Fruit fly (Drosophila melanogaster) whole organism, embryonic: Measurements from ENCODE around the gene CG17855.

Experiments used
- Antp ChIP-seq: fragments of 200-800 bp; sonication (Bioruptor generic); optimal IDR thresholded peaks from 3 replicates; lab custom pipeline; 2016; ENCODE audit warnings: missing biosample characterization, missing genetic modification characterization
- Atf6 ChIP-seq: fragments of 200-800 bp; sonication (Bioruptor generic); IDR thresholded peaks from 2 replicates; pipeline ENCODE4 v1.3.6; 2022; ENCODE audit warnings: missing biosample characterization, missing genetic modification characterization
- Bgb ChIP-seq: fragments of 200-800 bp; sonication (Bioruptor generic); IDR thresholded peaks from 2 replicates; pipeline ENCODE4 v1.3.6; 2022; ENCODE audit warnings: missing biosample characterization, missing genetic modification characterization; ENCODE audit not compliant: partially characterized antibody
- BtbVII ChIP-seq: fragments of 200-800 bp; sonication (Bioruptor generic); optimal IDR thresholded peaks from 3 replicates; lab custom pipeline; 2017; ENCODE audit warnings: missing biosample characterization, mild to moderate bottlenecking, missing genetic modification characterization
- CG10979 ChIP-seq: fragments of 200-800 bp; sonication (Bioruptor generic); optimal IDR thresholded peaks from 2 replicates; lab custom pipeline; 2018; ENCODE audit warnings: missing biosample characterization, mild to moderate bottlenecking, missing genetic modification characterization, moderate library complexity
- CG11456 ChIP-seq: fragments of 200-800 bp; sonication (Bioruptor generic); IDR thresholded peaks from 3 replicates; pipeline ENCODE4 v1.3.6; 2022; ENCODE audit warnings: missing biosample characterization, missing genetic modification characterization
- CG12744 ChIP-seq: fragments of 200-800 bp; sonication (Bioruptor generic); optimal IDR thresholded peaks from 2 replicates; lab custom pipeline; 2016; ENCODE audit warnings: missing biosample characterization, missing genetic modification characterization
- CG13424 ChIP-seq: fragments of 200-800 bp; sonication (Bioruptor generic); optimal IDR thresholded peaks from 2 replicates; lab custom pipeline; 2019; ENCODE audit warnings: missing biosample characterization, mild to moderate bottlenecking, missing genetic modification characterization, moderate library complexity
- CG15479 ChIP-seq: fragments of 200-800 bp; sonication (Bioruptor generic); optimal IDR thresholded peaks from 3 replicates; lab custom pipeline; 2019; ENCODE audit warnings: missing biosample characterization, mild to moderate bottlenecking, missing genetic modification characterization, moderate library complexity
- CG1602 ChIP-seq: fragments of 200-800 bp; sonication (Bioruptor generic); optimal IDR thresholded peaks from 3 replicates; lab custom pipeline; 2016; ENCODE audit warnings: missing biosample characterization, missing genetic modification characterization
- CG17802 ChIP-seq: fragments of 200-800 bp; sonication (Bioruptor generic); optimal IDR thresholded peaks from 2 replicates; lab custom pipeline; 2018; ENCODE audit warnings: missing biosample characterization, mild to moderate bottlenecking, missing genetic modification characterization, moderate library complexity
- CG2129 ChIP-seq: fragments of 200-800 bp; sonication (Bioruptor generic); IDR thresholded peaks from 2 replicates; pipeline ENCODE4 v1.3.6; 2022; ENCODE audit warnings: missing biosample characterization, missing genetic modification characterization; ENCODE audit not compliant: partially characterized antibody
- CG2199 ChIP-seq: fragments of 200-800 bp; sonication (Bioruptor generic); IDR thresholded peaks from 3 replicates; pipeline ENCODE4 v1.3.6; 2022; ENCODE audit warnings: missing biosample characterization, missing genetic modification characterization
- CG34422 ChIP-seq: fragments of 200-800 bp; sonication (Bioruptor generic); IDR thresholded peaks from 3 replicates; pipeline ENCODE4 v1.3.6; 2022; ENCODE audit warnings: missing biosample characterization, missing genetic modification characterization
- CG3838 ChIP-seq: fragments of 200-800 bp; sonication (Bioruptor generic); optimal IDR thresholded peaks from 3 replicates; lab custom pipeline; 2016; ENCODE audit warnings: missing biosample characterization, missing genetic modification characterization
- CG43689 ChIP-seq: fragments of 200-800 bp; sonication (Bioruptor generic); IDR thresholded peaks from 2 replicates; pipeline ENCODE4 v1.3.6; 2022; ENCODE audit warnings: missing biosample characterization, missing genetic modification characterization
- CG4820 ChIP-seq: fragments of 200-800 bp; sonication (Bioruptor generic); optimal IDR thresholded peaks from 3 replicates; lab custom pipeline; 2016; ENCODE audit warnings: missing biosample characterization, missing genetic modification characterization
- CG4854 ChIP-seq: fragments of 200-800 bp; sonication (Bioruptor generic); optimal IDR thresholded peaks from 2 replicates; lab custom pipeline; 2016; ENCODE audit warnings: missing biosample characterization, missing genetic modification characterization, inconsistent platforms
- CG5953 ChIP-seq: fragments of 200-800 bp; sonication (Bioruptor generic); IDR thresholded peaks from 2 replicates; pipeline ENCODE4 v1.3.6; 2022; ENCODE audit warnings: missing biosample characterization, missing genetic modification characterization
- CG6272 ChIP-seq: fragments of 200-800 bp; sonication (Bioruptor generic); IDR thresholded peaks from 2 replicates; pipeline ENCODE4 v1.3.6; 2022; ENCODE audit warnings: missing biosample characterization, missing genetic modification characterization
- CG9215 ChIP-seq: fragments of 200-800 bp; sonication (Bioruptor generic); IDR thresholded peaks from 2 replicates; pipeline ENCODE4 v1.3.6; 2022; ENCODE audit warnings: missing biosample characterization, missing genetic modification characterization
- Eip74EF ChIP-seq, 2 experiments: fragments of 200-800 bp in 1 of 2; fragments of >200 bp in 1 of 2; sonication (Bioruptor generic) in 1 of 2; optimal IDR thresholded peaks; 2 replicates each; lab custom pipeline; 2017 to 2019; ENCODE audit warnings: missing biosample characterization in 2 of 2, missing genetic modification characterization in 2 of 2, mild to moderate bottlenecking in 1 of 2, moderate library complexity in 1 of 2
- H2.0 ChIP-seq: fragments of 200-800 bp; sonication (Bioruptor generic); IDR thresholded peaks from 2 replicates; pipeline ENCODE4 v1.3.6; 2022; ENCODE audit warnings: missing biosample characterization, missing genetic modification characterization
- Hmx ChIP-seq: fragments of 200-800 bp; sonication (Bioruptor generic); optimal IDR thresholded peaks from 2 replicates; lab custom pipeline; 2016; ENCODE audit warnings: missing biosample characterization, missing genetic modification characterization
- Hr51 ChIP-seq, 2 experiments: fragments of 200-800 bp; sonication (Bioruptor generic); optimal IDR thresholded peaks; 2 replicates in 1 of 2; 3 replicates in 1 of 2; lab custom pipeline; 2016 to 2018; ENCODE audit warnings: missing biosample characterization in 2 of 2, missing genetic modification characterization in 2 of 2, mild to moderate bottlenecking in 1 of 2, moderate library complexity in 1 of 2
- Kr ChIP-seq: fragments of 200-800 bp; sonication (Bioruptor generic); optimal IDR thresholded peaks from 2 replicates; lab custom pipeline; 2017; ENCODE audit warnings: missing biosample characterization, mild to moderate bottlenecking, missing genetic modification characterization
- Sox100B ChIP-seq: fragments of 200-800 bp; sonication (Bioruptor generic); optimal IDR thresholded peaks from 3 replicates; lab custom pipeline; 2018; ENCODE audit warnings: missing biosample characterization, mild to moderate bottlenecking, missing genetic modification characterization
- Tbp ChIP-seq: fragments of >200 bp; optimal IDR thresholded peaks from 2 replicates; lab custom pipeline; 2018; ENCODE audit warnings: missing biosample characterization, missing genetic modification characterization
- ab ChIP-seq: fragments of 200-800 bp; sonication (Bioruptor generic); optimal IDR thresholded peaks from 2 replicates; lab custom pipeline; 2016; ENCODE audit warnings: missing biosample characterization, missing genetic modification characterization
- bbx ChIP-seq: fragments of 200-800 bp; sonication (Bioruptor generic); IDR thresholded peaks from 2 replicates; pipeline ENCODE4 v1.3.6; 2022; ENCODE audit warnings: missing biosample characterization, missing genetic modification characterization; ENCODE audit not compliant: partially characterized antibody
- btn ChIP-seq: fragments of 200-800 bp; sonication (Bioruptor generic); optimal IDR thresholded peaks from 2 replicates; lab custom pipeline; 2016; ENCODE audit warnings: missing biosample characterization, missing genetic modification characterization
- cg ChIP-seq: fragments of 200-800 bp; sonication (Bioruptor generic); optimal IDR thresholded peaks from 3 replicates; lab custom pipeline; 2019; ENCODE audit warnings: missing biosample characterization, mild to moderate bottlenecking, missing genetic modification characterization, moderate library complexity
- chif ChIP-seq, 2 experiments: fragments of 200-800 bp; sonication (Bioruptor generic); optimal IDR thresholded peaks; 3 replicates each; lab custom pipeline; 2016; ENCODE audit warnings: missing biosample characterization in 2 of 2, missing genetic modification characterization in 2 of 2
- crol ChIP-seq: fragments of 200-800 bp; sonication (Bioruptor generic); IDR thresholded peaks from 2 replicates; pipeline ENCODE4 v1.3.6; 2022; ENCODE audit warnings: missing biosample characterization, missing genetic modification characterization
- da ChIP-seq: fragments of 200-800 bp; sonication (Bioruptor generic); optimal IDR thresholded peaks from 2 replicates; lab custom pipeline; 2016; ENCODE audit warnings: missing biosample characterization, missing genetic modification characterization
- gcm2 ChIP-seq: fragments of 200-800 bp; sonication (Bioruptor generic); optimal IDR thresholded peaks from 2 replicates; lab custom pipeline; 2016; ENCODE audit warnings: missing biosample characterization, missing genetic modification characterization
- grau ChIP-seq: fragments of 200-800 bp; optimal IDR thresholded peaks from 3 replicates; lab custom pipeline; 2019; ENCODE audit warnings: missing biosample characterization, mild to moderate bottlenecking, missing genetic modification characterization, moderate library complexity
- gsb-n ChIP-seq: fragments of 200-800 bp; sonication (Bioruptor generic); optimal IDR thresholded peaks from 3 replicates; lab custom pipeline; 2018; ENCODE audit warnings: missing biosample characterization, mild to moderate bottlenecking, missing genetic modification characterization
- h ChIP-seq: fragments of >200 bp; optimal IDR thresholded peaks from 2 replicates; lab custom pipeline; 2017
- hkb ChIP-seq, 2 experiments: fragments of 200-800 bp in 1 of 2; fragments of >200 bp in 1 of 2; sonication (Bioruptor generic) in 1 of 2; IDR thresholded peaks in 1 of 2; optimal IDR thresholded peaks in 1 of 2; 2 replicates each; pipeline versions ENCODE4 v1.3.6 to Lab custom; 2017 to 2022; ENCODE audit warnings: missing biosample characterization in 1 of 2, missing genetic modification characterization in 1 of 2
- lmd ChIP-seq: fragments of 200-800 bp; sonication (Bioruptor generic); IDR thresholded peaks from 2 replicates; pipeline ENCODE4 v1.3.6; 2022; ENCODE audit warnings: missing biosample characterization, missing genetic modification characterization
- nau ChIP-seq: fragments of 200-800 bp; sonication (Bioruptor generic); optimal IDR thresholded peaks from 3 replicates; lab custom pipeline; 2017; ENCODE audit warnings: missing biosample characterization, mild to moderate bottlenecking, missing genetic modification characterization, missing genetic modification reagents
- nom ChIP-seq: fragments of 200-800 bp; sonication (Bioruptor generic); optimal IDR thresholded peaks from 2 replicates; lab custom pipeline; 2017; ENCODE audit warnings: missing biosample characterization, missing genetic modification characterization, mild to moderate bottlenecking, moderate library complexity, missing genetic modification reagents
- phol ChIP-seq: fragments of 200-800 bp; sonication (Bioruptor generic); optimal IDR thresholded peaks from 3 replicates; lab custom pipeline; 2018; ENCODE audit warnings: missing biosample characterization, mild to moderate bottlenecking, missing genetic modification characterization, moderate library complexity
- psq ChIP-seq: fragments of 200-800 bp; sonication (Bioruptor generic); optimal IDR thresholded peaks from 2 replicates; lab custom pipeline; 2017; ENCODE audit warnings: missing biosample characterization, missing genetic modification characterization
- row ChIP-seq: fragments of 200-800 bp; sonication (Bioruptor generic); IDR thresholded peaks from 3 replicates; pipeline ENCODE4 v1.3.6; 2022; ENCODE audit warnings: missing biosample characterization, missing genetic modification characterization
- sim ChIP-seq: fragments of 200-800 bp; sonication (Bioruptor generic); IDR thresholded peaks from 2 replicates; pipeline ENCODE4 v1.3.6; 2022; ENCODE audit warnings: missing biosample characterization, missing genetic modification characterization
- tap ChIP-seq: fragments of 200-800 bp; optimal IDR thresholded peaks from 3 replicates; lab custom pipeline; 2019; ENCODE audit warnings: missing biosample characterization, mild to moderate bottlenecking, missing genetic modification characterization, moderate library complexity
- tio ChIP-seq: fragments of 200-800 bp; sonication (Bioruptor generic); optimal IDR thresholded peaks from 2 replicates; lab custom pipeline; 2017; ENCODE audit warnings: missing biosample characterization, missing genetic modification characterization, inconsistent platforms
- tna ChIP-seq: fragments of 200-800 bp; sonication (Bioruptor generic); IDR thresholded peaks from 2 replicates; pipeline ENCODE4 v1.3.6; 2022; ENCODE audit warnings: missing biosample characterization, missing genetic modification characterization; ENCODE audit not compliant: partially characterized antibody

CG17855 gene

dm6 chr2L:9505372-9506103, 34.8 kb upstream of the CG17855 start (continued):
- TF ChIP-seq tna = no peak
- TF ChIP-seq CG11456 (GFP tag; lab: Robert Waterston, UW) = no peak
- no peak for TF ChIP-seq row (GFP tag; lab: Robert Waterston, UW)
- peak; percentile 34 for TF ChIP-seq gsb-n (tag; lab: Kevin White, UChicago)
- no peak for TF ChIP-seq Atf6 (GFP tag; lab: Robert Waterston, UW)
- TF ChIP-seq CG1602 = no peak
- no peak for TF ChIP-seq h (lab: Kevin White, UChicago)
- no peak for TF ChIP-seq btn (GFP tag; lab: Kevin White, UChicago)
- no peak for TF ChIP-seq Hmx (GFP tag; lab: Kevin White, UChicago)
- no peak for TF ChIP-seq CG12744 (GFP tag; lab: Kevin White, UChicago)
- no peak for TF ChIP-seq da
- TF ChIP-seq hkb (optimal IDR thresholded peaks at IDR 0.05; lab: Kevin White, UChicago) = no peak
- TF ChIP-seq hkb (GFP tag; IDR thresholded peaks at IDR 0.05; lab: Robert Waterston, UW) = no peak
- no peak for TF ChIP-seq CG2199 (GFP tag; lab: Robert Waterston, UW)
- no peak for TF ChIP-seq CG3838
- TF ChIP-seq gcm2 = no peak
- TF ChIP-seq Kr (GFP tag; lab: Kevin White, UChicago) = no peak
- TF ChIP-seq Eip74EF (GFP tag; optimal IDR thresholded peaks at IDR 0.05; lab: Kevin White, UChicago) = no peak
- TF ChIP-seq psq (GFP tag; lab: Kevin White, UChicago) = no peak
- no peak for TF ChIP-seq CG9215
- TF ChIP-seq sim (GFP tag; lab: Robert Waterston, UW) = no peak
- no peak for TF ChIP-seq CG43689
- TF ChIP-seq Hr51 (GFP tag; optimal IDR thresholded peaks at IDR 0.05; lab: Kevin White, UChicago) = peak in 1 of 2 experiments; percentile 29
- TF ChIP-seq Antp = no peak
- TF ChIP-seq CG2129 (GFP tag; lab: Robert Waterston, UW) = no peak
- TF ChIP-seq CG13424 (tag; lab: Kevin White, UChicago) = no peak
- TF ChIP-seq tap = no peak
- no peak for TF ChIP-seq CG34422
- TF ChIP-seq tio = no peak
- TF ChIP-seq BtbVII (GFP tag; lab: Kevin White, UChicago) = no peak
- TF ChIP-seq CG4854 (GFP tag; lab: Kevin White, UChicago) = no peak
- peak; percentile 51 for TF ChIP-seq phol (tag; lab: Kevin White, UChicago)
- no peak for TF ChIP-seq cg
- peak; percentile 26 for TF ChIP-seq Sox100B (GFP tag; lab: Kevin White, UChicago)
- peak; percentile 2 for TF ChIP-seq grau
- no peak for TF ChIP-seq bbx (GFP tag; lab: Robert Waterston, UW)
- no peak for TF ChIP-seq H2.0 (GFP tag; lab: Robert Waterston, UW)
- TF ChIP-seq crol (GFP tag; lab: Robert Waterston, UW) = peak; percentile 56
- no peak for TF ChIP-seq lmd
- no peak for TF ChIP-seq chif (GFP tag; optimal IDR thresholded peaks at IDR 0.05; lab: Kevin White, UChicago)
- TF ChIP-seq CG15479 = no peak
- no peak for TF ChIP-seq CG6272 (GFP tag; lab: Robert Waterston, UW)
- TF ChIP-seq CG10979 (tag; lab: Kevin White, UChicago) = peak; percentile 51
- TF ChIP-seq CG4820 (GFP tag; lab: Kevin White, UChicago) = peak; percentile 6
- TF ChIP-seq Bgb (GFP tag; lab: Robert Waterston, UW) = no peak
- no peak for TF ChIP-seq ab (GFP tag; lab: Kevin White, UChicago)
- no peak for TF ChIP-seq nom
- TF ChIP-seq CG17802 (tag; lab: Kevin White, UChicago) = no peak
- no peak for TF ChIP-seq nau (GFP tag; lab: Kevin White, UChicago)
- no peak for TF ChIP-seq CG5953 (GFP tag; lab: Robert Waterston, UW)
- no peak for TF ChIP-seq Tbp
